Fruit fly (Drosophila melanogaster) whole organism, pupa: Measurements from ENCODE around the gene neo.

Experiments used
- CG10348 ChIP-seq: fragments of 200-800 bp; sonication (Bioruptor generic); IDR thresholded peaks from 2 replicates; pipeline ENCODE4 v1.3.6; 2022; ENCODE audit warnings: missing biosample characterization, missing genetic modification characterization
- CG12605 ChIP-seq: fragments of 200-800 bp; sonication (Bioruptor generic); IDR thresholded peaks from 2 replicates; pipeline ENCODE4 v1.3.6; 2022; ENCODE audit warnings: missing biosample characterization, missing genetic modification characterization
- CG13204 ChIP-seq: fragments of 200-800 bp; sonication (Bioruptor generic); optimal IDR thresholded peaks from 2 replicates; lab custom pipeline; 2018; ENCODE audit warnings: missing biosample characterization, mild to moderate bottlenecking, missing genetic modification characterization, moderate library complexity
- CG14655 ChIP-seq: fragments of 200-800 bp; sonication (Bioruptor generic); optimal IDR thresholded peaks from 3 replicates; lab custom pipeline; 2017; ENCODE audit warnings: mild to moderate bottlenecking, missing biosample characterization, missing genetic modification reagents, missing genetic modification characterization
- CG15710 ChIP-seq: fragments of 200-800 bp; sonication (Bioruptor generic); optimal IDR thresholded peaks from 2 replicates; lab custom pipeline; 2018; ENCODE audit warnings: missing biosample characterization, mild to moderate bottlenecking, missing genetic modification characterization, moderate library complexity
- CG17806 ChIP-seq: fragments of 200-800 bp; sonication (Bioruptor generic); optimal IDR thresholded peaks from 2 replicates; lab custom pipeline; 2018; ENCODE audit warnings: missing biosample characterization, mild to moderate bottlenecking, missing genetic modification characterization, moderate library complexity
- CG32121 ChIP-seq: fragments of 200-800 bp; sonication (Bioruptor generic); IDR thresholded peaks from 2 replicates; pipeline ENCODE4 v1.3.6; 2022; ENCODE audit warnings: missing biosample characterization, missing genetic modification characterization
- CG34367 ChIP-seq: fragments of 200-800 bp; sonication (Bioruptor generic); optimal IDR thresholded peaks from 2 replicates; lab custom pipeline; 2018; ENCODE audit warnings: missing biosample characterization, mild to moderate bottlenecking, missing genetic modification characterization
- CG4496 ChIP-seq: fragments of 200-800 bp; sonication (Bioruptor generic); IDR thresholded peaks from 3 replicates; pipeline ENCODE4 v1.3.6; 2022; ENCODE audit warnings: missing biosample characterization, missing genetic modification characterization
- CG8159 ChIP-seq: fragments of 200-800 bp; sonication (Bioruptor generic); optimal IDR thresholded peaks from 3 replicates; lab custom pipeline; 2018; ENCODE audit warnings: missing biosample characterization, mild to moderate bottlenecking, missing genetic modification characterization, moderate library complexity
- CG8301 ChIP-seq: fragments of 200-800 bp; sonication (Bioruptor generic); optimal IDR thresholded peaks from 2 replicates; lab custom pipeline; 2018; ENCODE audit warnings: missing biosample characterization, mild to moderate bottlenecking, missing genetic modification characterization
- CG9948 ChIP-seq: fragments of 200-800 bp; sonication (Bioruptor generic); optimal IDR thresholded peaks from 2 replicates; lab custom pipeline; 2018; ENCODE audit warnings: missing biosample characterization, mild to moderate bottlenecking, missing genetic modification characterization, moderate library complexity
- D1 ChIP-seq: fragments of 200-800 bp; sonication (Bioruptor generic); optimal IDR thresholded peaks from 2 replicates; lab custom pipeline; 2018; ENCODE audit warnings: missing biosample characterization, mild to moderate bottlenecking, missing genetic modification characterization, moderate library complexity
- EcR ChIP-seq: fragments of 200-800 bp; sonication (Bioruptor generic); optimal IDR thresholded peaks from 3 replicates; lab custom pipeline; 2019; ENCODE audit warnings: missing biosample characterization, missing genetic modification characterization, mild to moderate bottlenecking, moderate library complexity, missing genetic modification reagents
- Ets98B ChIP-seq: fragments of 200-800 bp; sonication (Bioruptor generic); IDR thresholded peaks from 2 replicates; pipeline ENCODE4 v1.3.6; 2022; ENCODE audit warnings: missing biosample characterization, missing genetic modification characterization
- Pif1A ChIP-seq: fragments of 200-800 bp; sonication (Bioruptor generic); optimal IDR thresholded peaks from 3 replicates; lab custom pipeline; 2016; ENCODE audit warnings: missing biosample characterization, missing genetic modification characterization
- Pif1B ChIP-seq: fragments of 200-800 bp; sonication (Bioruptor generic); optimal IDR thresholded peaks from 3 replicates; lab custom pipeline; 2016; ENCODE audit warnings: missing biosample characterization, missing genetic modification characterization
- Snoo ChIP-seq: fragments of 200-800 bp; sonication (Bioruptor generic); optimal IDR thresholded peaks from 3 replicates; lab custom pipeline; 2017; ENCODE audit warnings: missing biosample characterization, mild to moderate bottlenecking, missing genetic modification characterization, inconsistent platforms
- fd96Ca ChIP-seq: fragments of 200-800 bp; sonication (Bioruptor generic); IDR thresholded peaks from 3 replicates; pipeline ENCODE4 v1.3.6; 2022; ENCODE audit warnings: missing biosample characterization, missing genetic modification characterization
- gl ChIP-seq: fragments of 200-800 bp; sonication (Bioruptor generic); optimal IDR thresholded peaks from 2 replicates; lab custom pipeline; 2018; ENCODE audit warnings: missing biosample characterization, mild to moderate bottlenecking, missing genetic modification characterization
- rn ChIP-seq: fragments of 200-800 bp; sonication (Bioruptor generic); IDR thresholded peaks from 2 replicates; pipeline ENCODE4 v1.3.6; 2022; ENCODE audit warnings: missing biosample characterization, missing genetic modification characterization

Gene neo

dm6 chr3R:29798966-29799680, 19.8 kb upstream of the neo start, which contains the start of the genes Rnb and Drice:
Rnb (minus strand) TSS chr3R:29799354.
Drice (plus strand) TSS chr3R:29799658.
- peak; percentile 46; the same call in 1 of the 3 replicates for TF ChIP-seq CG4496 (GFP tag; lab: Robert Waterston, UW)
- no peak for TF ChIP-seq CG12605 (GFP tag; lab: Robert Waterston, UW)
- TF ChIP-seq CG8301 (tag; lab: Kevin White, UChicago) = no peak
- no peak for TF ChIP-seq gl (tag; lab: Kevin White, UChicago)
- no peak for TF ChIP-seq CG13204
- TF ChIP-seq rn = no peak
- TF ChIP-seq CG32121 (GFP tag; lab: Robert Waterston, UW) = peak; percentile 21; the same call in 1 of the 2 replicates
- TF ChIP-seq CG34367 (tag; lab: Kevin White, UChicago) = peak; percentile 20
- peak; percentile 9 for TF ChIP-seq CG17806 (tag; lab: Kevin White, UChicago)
- no peak for TF ChIP-seq D1 (tag; lab: Kevin White, UChicago)
- TF ChIP-seq CG9948 (tag; lab: Kevin White, UChicago) = peak; percentile 11
- TF ChIP-seq Ets98B = no peak; the same call in 1 of the 2 replicates
- no peak for TF ChIP-seq CG14655 (GFP tag; lab: Kevin White, UChicago)
- peak; percentile 98 for TF ChIP-seq EcR (GFP tag; lab: Kevin White, UChicago)
- TF ChIP-seq CG15710 (tag; lab: Kevin White, UChicago) = peak; percentile 33
- TF ChIP-seq CG8159 (tag; lab: Kevin White, UChicago) = peak; percentile 52
- TF ChIP-seq Pif1A (GFP tag; lab: Kevin White, UChicago) = no peak
- TF ChIP-seq Snoo (tag; lab: Kevin White, UChicago) = peak; percentile 3
- peak; percentile 26; the same call in 1 of the 3 replicates for TF ChIP-seq fd96Ca (GFP tag; lab: Robert Waterston, UW)
- TF ChIP-seq Pif1B (GFP tag; lab: Kevin White, UChicago) = no peak
- TF ChIP-seq CG10348 (GFP tag; lab: Robert Waterston, UW) = no peak
- TF ChIP-seq, all 21 proteins: peak for 10

- TF ChIP-seq Pif1A (GFP tag; lab: Kevin White, UChicago) (no peak), Snoo (tag; lab: Kevin White, UChicago) (no peak), fd96Ca (GFP tag; lab: Robert Waterston, UW) (no peak), D1 (tag; lab: Kevin White, UChicago) (no peak), rn (no peak), CG8159 (tag; lab: Kevin White, UChicago) (no peak), CG10348 (GFP tag; lab: Robert Waterston, UW) (no peak), CG12605 (GFP tag; lab: Robert Waterston, UW) (no peak), CG34367 (tag; lab: Kevin White, UChicago) (no peak), CG9948 (tag; lab: Kevin White, UChicago) (no peak), CG13204 (no peak), EcR (GFP tag; lab: Kevin White, UChicago) (no peak), Pif1B (GFP tag; lab: Kevin White, UChicago) (no peak), CG32121 (GFP tag; lab: Robert Waterston, UW) (no peak), CG8301 (tag; lab: Kevin White, UChicago) (no peak)
Observed at dm6 chr3R:29799681-29800028, 19.3 kb upstream of the neo start.

dm6 chr3R:29802753-29803313, 16.1 kb upstream of the neo start, which contains the start of the genes Etfb and CG7789:
Etfb (minus strand) TSS chr3R:29802945.
CG7789 (plus strand) TSS chr3R:29803196.
- TF ChIP-seq CG8301 (tag; lab: Kevin White, UChicago) = peak; percentile 86
- TF ChIP-seq CG8159 (tag; lab: Kevin White, UChicago) = peak; percentile 82
- no peak for TF ChIP-seq Pif1B (GFP tag; lab: Kevin White, UChicago)
- peak; percentile 95 for TF ChIP-seq CG32121 (GFP tag; lab: Robert Waterston, UW)
- TF ChIP-seq fd96Ca (GFP tag; lab: Robert Waterston, UW) = peak; percentile 96
- peak; percentile 93 for TF ChIP-seq CG34367 (tag; lab: Kevin White, UChicago)
- peak; percentile 93 for TF ChIP-seq Ets98B
- peak; percentile 96 for TF ChIP-seq CG4496 (GFP tag; lab: Robert Waterston, UW)
- TF ChIP-seq rn = peak; percentile 88
- TF ChIP-seq CG13204 = no peak
- TF ChIP-seq Snoo (tag; lab: Kevin White, UChicago) = peak; percentile 92
- peak; percentile 97 for TF ChIP-seq gl (tag; lab: Kevin White, UChicago)
- peak; percentile 61 for TF ChIP-seq CG10348 (GFP tag; lab: Robert Waterston, UW)
- TF ChIP-seq EcR (GFP tag; lab: Kevin White, UChicago) = no peak
- peak; percentile 71 for TF ChIP-seq CG9948 (tag; lab: Kevin White, UChicago)
- TF ChIP-seq CG14655 (GFP tag; lab: Kevin White, UChicago) = peak; percentile 95
- no peak for TF ChIP-seq D1 (tag; lab: Kevin White, UChicago)
- TF ChIP-seq CG15710 (tag; lab: Kevin White, UChicago) = peak; percentile 92
- TF ChIP-seq CG12605 (GFP tag; lab: Robert Waterston, UW) = peak; percentile 93
- TF ChIP-seq CG17806 (tag; lab: Kevin White, UChicago) = peak; percentile 69
- TF ChIP-seq Pif1A (GFP tag; lab: Kevin White, UChicago) = no peak

dm6 chr3R:29806682-29807393, 12.1 kb upstream of the neo start, which contains the start of the genes ca and ncd:
ca (plus strand) TSS chr3R:29806811.
ncd (minus strand) TSS chr3R:29807127.
- no peak for TF ChIP-seq CG34367 (tag; lab: Kevin White, UChicago)
- TF ChIP-seq, all 21 proteins: peak for 0
